Worm (Caenorhabditis elegans) whole organism, young adult: ENCODE data around the gene dmsr-10.

ENCODE experiments used
- C06A6.2 ChIP-seq: fragments of 200-800 bp; sonication (Bioruptor generic); conservative IDR thresholded peaks from 2 replicates; pipeline ENCODE4 v1.3.6; 2022; ENCODE audit warnings: missing genetic modification characterization, missing compliant biosample characterization
- C17E4.6 ChIP-seq: fragments of 200-800 bp; sonication (Bioruptor generic); IDR thresholded peaks from 2 replicates; pipeline ENCODE4 v1.3.6; 2022; ENCODE audit warnings: missing genetic modification reagents, missing genetic modification characterization, missing compliant biosample characterization
- D2030.7 ChIP-seq: fragments of 200-800 bp; sonication (Bioruptor generic); IDR thresholded peaks from 2 replicates; pipeline ENCODE4 v1.3.6; 2022; ENCODE audit warnings: missing genetic modification reagents, missing genetic modification characterization, missing compliant biosample characterization
- F10E7.11 ChIP-seq: sonication (generic microtip); optimal IDR thresholded peaks from 2 replicates; lab custom pipeline; 2017; ENCODE audit warnings: mild to moderate bottlenecking, missing genetic modification characterization, moderate library complexity, missing compliant biosample characterization
- F33H1.4 ChIP-seq: fragments of 200-800 bp; sonication (Bioruptor generic); IDR thresholded peaks from 2 replicates; pipeline ENCODE4 v1.3.6; 2022; ENCODE audit warnings: missing genetic modification reagents, missing genetic modification characterization, missing compliant biosample characterization
- F37B4.10 ChIP-seq: fragments of 200-800 bp; sonication (Bioruptor generic); IDR thresholded peaks from 2 replicates; pipeline ENCODE4 v1.3.6; 2022; ENCODE audit warnings: missing genetic modification characterization, missing compliant biosample characterization
- F39B2.1 ChIP-seq: fragments of 200-800 bp; sonication (Bioruptor generic); IDR thresholded peaks from 2 replicates; pipeline ENCODE4 v1.3.6; 2022; ENCODE audit warnings: missing genetic modification reagents, missing genetic modification characterization, missing compliant biosample characterization
- F57C9.4 ChIP-seq: sonication (generic microtip); optimal IDR thresholded peaks from 2 replicates; lab custom pipeline; 2017; ENCODE audit warnings: mild to moderate bottlenecking, missing genetic modification characterization, missing compliant biosample characterization
- Y53G8AR.9 ChIP-seq: fragments of 200-800 bp; sonication (Bioruptor generic); conservative IDR thresholded peaks from 2 replicates; pipeline ENCODE4 v1.3.6; 2022; ENCODE audit warnings: missing genetic modification reagents, missing genetic modification characterization, missing compliant biosample characterization
- Y95B8A.8 ChIP-seq: fragments of 200-800 bp; sonication (Bioruptor generic); IDR thresholded peaks from 2 replicates; pipeline ENCODE4 v1.3.6; 2022; ENCODE audit warnings: missing genetic modification reagents, missing genetic modification characterization, missing compliant biosample characterization
- bed-1 ChIP-seq: fragments of 200-800 bp; sonication (Bioruptor generic); IDR thresholded peaks from 2 replicates; pipeline ENCODE4 v1.3.6; 2022; ENCODE audit warnings: missing genetic modification reagents, missing genetic modification characterization, missing compliant biosample characterization
- ccch-3 ChIP-seq: fragments of 200-800 bp; sonication (Bioruptor generic); optimal IDR thresholded peaks from 2 replicates; lab custom pipeline; 2018; ENCODE audit warnings: mild to moderate bottlenecking, missing genetic modification characterization, missing compliant biosample characterization
- cebp-2 ChIP-seq: fragments of 200-800 bp; sonication (Bioruptor generic); IDR thresholded peaks from 2 replicates; pipeline ENCODE4 v1.3.6; 2022; ENCODE audit warnings: missing genetic modification characterization, missing compliant biosample characterization
- ceh-27 ChIP-seq: fragments of 200-800 bp; sonication (Bioruptor generic); optimal IDR thresholded peaks from 2 replicates; lab custom pipeline; 2018; ENCODE audit warnings: mild to moderate bottlenecking, missing genetic modification characterization, moderate library complexity, missing compliant biosample characterization
- ceh-40 ChIP-seq: fragments of 200-800 bp; sonication (Bioruptor generic); IDR thresholded peaks from 2 replicates; pipeline ENCODE4 v1.3.6; 2022; ENCODE audit warnings: missing genetic modification characterization, missing compliant biosample characterization
- ceh-58 ChIP-seq: fragments of 200-800 bp; sonication (Bioruptor generic); IDR thresholded peaks from 2 replicates; pipeline ENCODE4 v1.3.6; 2022; ENCODE audit warnings: missing genetic modification characterization, missing compliant biosample characterization
- chd-7 ChIP-seq: sonication (generic microtip); optimal IDR thresholded peaks from 2 replicates; lab custom pipeline; 2016; ENCODE audit warnings: mild to moderate bottlenecking, missing genetic modification characterization, moderate library complexity, missing compliant biosample characterization
- ekl-4 ChIP-seq: fragments of 200-800 bp; sonication (Bioruptor generic); IDR thresholded peaks from 2 replicates; pipeline ENCODE4 v1.3.6; 2022; ENCODE audit warnings: missing genetic modification reagents, missing genetic modification characterization, missing compliant biosample characterization
- ets-4 ChIP-seq: fragments of 200-800 bp; sonication (Bioruptor generic); optimal IDR thresholded peaks from 2 replicates; lab custom pipeline; 2018; ENCODE audit warnings: mild to moderate bottlenecking, missing genetic modification characterization, missing compliant biosample characterization
- him-1 ChIP-seq: sonication (generic microtip); optimal IDR thresholded peaks from 2 replicates; lab custom pipeline; 2016; ENCODE audit warnings: missing genotype, missing genetic modification reagents, missing genetic modification characterization, missing compliant biosample characterization
- hlh-12 ChIP-seq: sonication (generic microtip); optimal IDR thresholded peaks from 2 replicates; lab custom pipeline; 2016; ENCODE audit warnings: missing genetic modification characterization, missing compliant biosample characterization
- hmg-1.2 ChIP-seq: fragments of 200-800 bp; sonication (Bioruptor generic); IDR thresholded peaks from 2 replicates; pipeline ENCODE4 v1.3.6; 2022; ENCODE audit warnings: missing genetic modification reagents, missing genetic modification characterization, missing compliant biosample characterization
- lin-40 ChIP-seq: sonication (generic microtip); optimal IDR thresholded peaks from 2 replicates; lab custom pipeline; 2016; ENCODE audit warnings: missing genetic modification characterization, mild to moderate bottlenecking, missing compliant biosample characterization, missing genotype, missing genetic modification reagents
- madf-10 ChIP-seq: sonication (generic microtip); optimal IDR thresholded peaks from 2 replicates; lab custom pipeline; 2016; ENCODE audit warnings: mild to moderate bottlenecking, missing genetic modification characterization, missing compliant biosample characterization
- madf-6 ChIP-seq: fragments of 200-800 bp; sonication (Bioruptor generic); IDR thresholded peaks from 2 replicates; pipeline ENCODE4 v1.3.6; 2022; ENCODE audit warnings: missing genetic modification reagents, missing genetic modification characterization, missing compliant biosample characterization
- madf-8 ChIP-seq: fragments of 200-800 bp; sonication (Bioruptor generic); conservative IDR thresholded peaks from 2 replicates; pipeline ENCODE4 v1.3.6; 2022; ENCODE audit warnings: missing genetic modification reagents, missing genetic modification characterization, missing compliant biosample characterization
- mcd-1 ChIP-seq: fragments of 200-800 bp; sonication (Bioruptor generic); IDR thresholded peaks from 2 replicates; pipeline ENCODE4 v1.3.6; 2022; ENCODE audit warnings: missing genetic modification reagents, missing genetic modification characterization, missing compliant biosample characterization
- nhr-27 ChIP-seq: fragments of 200-800 bp; sonication (Bioruptor generic); optimal IDR thresholded peaks from 2 replicates; lab custom pipeline; 2018; ENCODE audit warnings: mild to moderate bottlenecking, missing genetic modification characterization, moderate library complexity, missing compliant biosample characterization
- nhr-80 ChIP-seq: sonication (generic microtip); optimal IDR thresholded peaks from 2 replicates; lab custom pipeline; 2016; ENCODE audit warnings: missing genetic modification characterization, missing compliant biosample characterization
- pbrm-1 ChIP-seq: fragments of 200-800 bp; sonication (Bioruptor generic); IDR thresholded peaks from 2 replicates; pipeline ENCODE4 v1.3.6; 2022; ENCODE audit warnings: missing genetic modification reagents, missing genetic modification characterization, missing compliant biosample characterization
- rec-8 ChIP-seq, 2 experiments: sonication (generic microtip); optimal IDR thresholded peaks; 2 replicates each; lab custom pipeline; 2016; ENCODE audit warnings: mild to moderate bottlenecking in 2 of 2, missing genetic modification characterization in 2 of 2, missing genetic modification reagents in 2 of 2, missing genotype in 2 of 2, missing biosample characterization in 1 of 2, missing compliant biosample characterization in 1 of 2, moderate library complexity in 1 of 2
- snpc-1.1 ChIP-seq: sonication (generic microtip); optimal IDR thresholded peaks from 2 replicates; lab custom pipeline; 2017; ENCODE audit warnings: missing genetic modification characterization, mild to moderate bottlenecking, missing compliant biosample characterization, antibody characterized with exemption, moderate library complexity, missing genotype, missing genetic modification reagents; ENCODE audit not compliant: insufficient read depth
- tbx-9 ChIP-seq: sonication (generic microtip); optimal IDR thresholded peaks from 2 replicates; lab custom pipeline; 2016; ENCODE audit warnings: borderline replicate concordance, missing genetic modification characterization, inconsistent platforms, missing compliant biosample characterization
- zfh-2 ChIP-seq: fragments of 200-800 bp; sonication (Bioruptor generic); conservative IDR thresholded peaks from 2 replicates; pipeline ENCODE4 v1.3.6; 2022; ENCODE audit warnings: missing genetic modification reagents, missing genetic modification characterization, missing compliant biosample characterization
- zim-3 ChIP-seq: sonication (generic microtip); optimal IDR thresholded peaks from 2 replicates; lab custom pipeline; 2017; ENCODE audit warnings: mild to moderate bottlenecking, missing genetic modification characterization, moderate library complexity, missing compliant biosample characterization
- ztf-22 ChIP-seq: fragments of 200-800 bp; sonication (Bioruptor generic); optimal IDR thresholded peaks from 2 replicates; lab custom pipeline; 2018; ENCODE audit warnings: mild to moderate bottlenecking, missing genetic modification characterization, moderate library complexity, missing compliant biosample characterization
- ztf-28 ChIP-seq: fragments of 200-800 bp; sonication (Bioruptor generic); IDR thresholded peaks from 2 replicates; pipeline ENCODE4 v1.3.6; 2022; ENCODE audit warnings: missing genetic modification reagents, missing genetic modification characterization, missing compliant biosample characterization
- ztf-3 ChIP-seq: fragments of 200-800 bp; sonication (Bioruptor generic); optimal IDR thresholded peaks from 2 replicates; lab custom pipeline; 2018; ENCODE audit warnings: mild to moderate bottlenecking, missing genetic modification characterization, missing compliant biosample characterization

dmsr-10 gene

DNA sequence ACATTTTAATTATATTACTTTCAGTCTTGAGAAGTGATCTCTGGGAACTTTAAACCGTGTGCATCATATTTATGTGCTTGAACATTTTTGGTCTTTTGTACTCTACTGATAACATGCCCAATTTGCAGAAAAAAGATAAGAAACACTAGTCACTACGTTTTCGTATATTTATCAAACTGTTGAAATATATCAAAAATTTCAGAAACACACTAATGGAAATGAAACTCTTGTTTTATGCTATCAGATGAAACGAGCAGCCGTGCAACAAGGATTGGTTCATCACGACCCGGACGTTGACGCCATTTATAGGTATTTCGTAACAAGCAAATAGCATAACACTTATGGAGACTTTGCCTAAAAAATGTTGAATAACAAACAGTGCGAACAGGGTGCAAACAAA is 21.7 kb upstream of the dmsr-10 start (continued):
- no peak for TF ChIP-seq lin-40
- no peak for TF ChIP-seq F57C9.4 (tag; lab: Kevin White, UChicago)
- TF ChIP-seq Y53G8AR.9, result no peak
- TF ChIP-seq madf-10 (tag; lab: Kevin White, UChicago), result no peak
- TF ChIP-seq snpc-1.1 (tag; lab: Kevin White, UChicago), result no peak
- TF ChIP-seq nhr-80 (tag; lab: Kevin White, UChicago), result peak; percentile 93
- TF ChIP-seq, all 124 proteins: peak for 3

DNA sequence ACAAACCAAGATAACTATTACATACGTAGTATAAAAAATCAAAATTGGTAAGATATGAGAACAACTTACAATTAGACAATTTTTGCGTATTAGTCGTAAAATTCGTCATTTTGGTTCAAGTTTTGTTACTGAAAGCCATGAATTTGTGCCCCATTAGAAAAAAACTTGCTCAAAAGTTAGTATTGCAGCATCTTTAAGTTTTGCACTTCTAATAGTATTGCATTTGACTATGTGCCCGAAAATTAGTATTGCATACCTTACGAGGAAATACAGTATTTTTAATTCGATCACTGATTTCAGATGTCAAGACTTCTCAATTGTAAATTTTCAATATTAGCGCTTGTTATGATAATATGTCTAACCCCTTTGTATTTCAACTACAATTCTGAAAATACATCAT is 19.8 kb upstream of the dmsr-10 start, which contains the start of gene T15B7.8:
Gene T15B7.8 (plus strand): TSS at position 301 of the 400 bp plus-strand sequence.
- TF ChIP-seq cebp-2 (GFP tag; lab: Robert Waterston, UW) (no peak), ztf-3 (no peak), ceh-58 (GFP tag; lab: Robert Waterston, UW) (no peak), Y95B8A.8 (GFP tag; lab: Robert Waterston, UW) (no peak), pbrm-1 (GFP tag; lab: Robert Waterston, UW) (no peak), ccch-3 (GFP tag; lab: Kevin White, UChicago) (no peak), ets-4 (GFP tag; lab: Kevin White, UChicago) (no peak), him-1 (no peak), hlh-12 (tag; lab: Kevin White, UChicago) (no peak)

DNA sequence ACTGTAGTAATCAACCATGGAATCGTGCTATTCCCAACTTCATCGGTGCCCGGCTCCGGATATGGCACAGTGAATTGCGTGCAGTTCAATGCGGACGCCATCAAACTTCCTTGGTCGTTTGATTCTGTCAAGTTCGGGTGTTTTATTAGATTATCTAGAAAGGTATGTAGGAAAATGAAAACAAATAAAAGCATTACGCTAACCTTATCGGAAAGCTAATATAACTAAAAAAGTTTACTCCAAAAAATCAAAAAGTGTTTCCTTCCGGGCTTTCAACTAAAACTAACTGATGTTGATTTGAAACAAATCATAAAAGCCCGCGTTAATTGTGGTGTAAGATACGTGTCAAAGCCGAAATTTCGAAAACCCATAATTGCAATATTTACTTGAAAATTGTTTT is 18.1 kb upstream of the dmsr-10 start, which contains the start of gene dmsr-13:
Gene dmsr-13 (minus strand): TSS at position 101 of the 400 bp plus-strand sequence.
- no peak for TF ChIP-seq Y53G8AR.9
- no peak for TF ChIP-seq hmg-1.2 (GFP tag; lab: Robert Waterston, UW)
- TF ChIP-seq F33H1.4 (GFP tag; lab: Robert Waterston, UW), result no peak
- no peak for TF ChIP-seq zim-3 (tag; lab: Kevin White, UChicago)
- no peak for TF ChIP-seq ztf-22 (GFP tag; lab: Kevin White, UChicago)
- TF ChIP-seq ccch-3 (GFP tag; lab: Kevin White, UChicago), result no peak
- no peak for TF ChIP-seq tbx-9 (tag; lab: Kevin White, UChicago)
- no peak for TF ChIP-seq F37B4.10 (GFP tag; lab: Robert Waterston, UW)
- no peak for TF ChIP-seq ceh-27 (GFP tag; lab: Kevin White, UChicago)
- no peak for TF ChIP-seq zfh-2 (GFP tag; lab: Robert Waterston, UW)
- TF ChIP-seq ztf-28 (GFP tag; lab: Robert Waterston, UW), result no peak
- no peak for TF ChIP-seq Y95B8A.8 (GFP tag; lab: Robert Waterston, UW)
- TF ChIP-seq F10E7.11 (tag; lab: Kevin White, UChicago), result no peak
- TF ChIP-seq, all 124 proteins: peak for 0

DNA sequence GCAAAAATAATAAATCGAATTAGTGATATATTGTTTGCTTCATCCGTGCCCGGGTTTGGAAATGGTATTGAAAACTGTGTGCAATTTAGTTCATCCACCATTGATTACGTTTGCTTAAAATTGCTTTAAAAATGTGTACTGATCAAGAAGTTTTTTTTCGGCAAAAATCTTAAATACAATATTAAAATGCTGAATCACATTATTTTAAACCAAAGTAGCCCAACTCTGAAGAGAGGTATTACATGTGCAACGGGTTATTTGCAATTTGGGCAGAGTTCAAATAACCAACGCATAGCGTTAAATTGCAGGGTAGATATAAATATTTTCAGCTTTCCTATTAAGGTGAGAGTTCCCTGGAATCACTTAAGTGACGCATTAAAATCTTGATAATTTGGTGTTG is 15.4 kb upstream of the dmsr-10 start, which contains the start of gene dmsr-14:
Gene dmsr-14 (minus strand): TSS at position 101 of the 400 bp plus-strand sequence.
- TF ChIP-seq F57C9.4 (tag; lab: Kevin White, UChicago), result no peak
- TF ChIP-seq ztf-22 (GFP tag; lab: Kevin White, UChicago), result no peak
- TF ChIP-seq ceh-58 (GFP tag; lab: Robert Waterston, UW), result no peak
- no peak for TF ChIP-seq F39B2.1 (GFP tag; lab: Robert Waterston, UW)
- TF ChIP-seq, all 124 proteins: peak for 0

DNA sequence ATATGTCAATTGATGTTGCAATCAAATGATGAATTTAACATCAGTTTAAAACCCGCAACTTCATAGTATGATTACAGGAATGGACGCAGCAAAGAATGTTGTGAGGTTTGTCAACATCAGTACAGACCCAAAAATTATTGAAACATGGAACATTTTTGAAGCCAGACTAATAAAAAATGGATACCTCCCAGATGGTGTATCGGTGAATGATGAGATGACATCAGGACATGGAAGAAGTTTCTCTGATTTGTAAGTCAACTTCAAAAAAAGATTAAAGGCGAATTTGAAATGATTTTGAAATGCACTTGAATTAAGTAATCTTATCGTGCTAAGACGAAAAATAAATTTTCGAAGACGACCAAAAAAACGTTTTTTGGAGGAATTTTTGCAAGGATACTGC is 12.1 kb upstream of the dmsr-10 start:
- TF ChIP-seq ztf-28 (GFP tag; lab: Robert Waterston, UW) (no peak), D2030.7 (GFP tag; lab: Robert Waterston, UW) (no peak), ekl-4 (GFP tag; lab: Robert Waterston, UW) (no peak), madf-6 (GFP tag; lab: Robert Waterston, UW) (no peak), C17E4.6 (GFP tag; lab: Robert Waterston, UW) (no peak), nhr-80 (tag; lab: Kevin White, UChicago) (no peak), F33H1.4 (GFP tag; lab: Robert Waterston, UW) (no peak), nhr-27 (tag; lab: Kevin White, UChicago) (no peak), ets-4 (GFP tag; lab: Kevin White, UChicago) (no peak), mcd-1 (GFP tag; lab: Robert Waterston, UW) (no peak), bed-1 (GFP tag; lab: Robert Waterston, UW) (no peak), rec-8 (tag; optimal IDR thresholded peaks at IDR 0.05; lab: Kevin White, UChicago) (no peak), C06A6.2 (GFP tag; lab: Robert Waterston, UW) (no peak), chd-7 (tag; lab: Kevin White, UChicago) (no peak), madf-8 (no peak), ceh-40 (GFP tag; lab: Robert Waterston, UW) (no peak)
